Worm (Caenorhabditis elegans): ENCODE data around the gene nlp-59.

- TF ChIP-seq lin-13 (tag; optimal IDR thresholded peaks at IDR 0.05) (no peak), blmp-1 (tag; optimal IDR thresholded peaks at IDR 0.05) (no peak), elt-3 (tag; optimal IDR thresholded peaks at IDR 0.05) (no peak), mab-5 (tag; optimal IDR thresholded peaks at IDR 0.05) (no peak), bed-3 (GFP tag; optimal IDR thresholded peaks at IDR 0.05) (no peak), drap-1 (GFP tag; optimal IDR thresholded peaks at IDR 0.05) (no peak), snpc-4 (tag; optimal IDR thresholded peaks at IDR 0.05) (no peak), unc-62 (GFP tag; optimal IDR thresholded peaks at IDR 0.05) (no peak), mep-1 (tag; optimal IDR thresholded peaks at IDR 0.05) (no peak), unc-39 (tag; optimal IDR thresholded peaks at IDR 0.05) (no peak)
These were observed 43.0 kb upstream of the nlp-59 start, which contains the start of gene srg-55 for ce11 chrV:14928248-14928647.
